Worm (Caenorhabditis elegans) whole organism, L4/young adult: Measurements from ENCODE around the gene hot-1.

Source experiments
- W03F9.2 ChIP-seq: fragments of 150-350 bp; optimal IDR thresholded peaks from 2 replicates; lab custom pipeline; 2014; ENCODE audit warnings: missing biosample characterization, missing genetic modification characterization
- dao-5 ChIP-seq: sonication (generic microtip); optimal IDR thresholded peaks from 2 replicates; lab custom pipeline; 2016; ENCODE audit warnings: missing genotype, missing genetic modification characterization, moderate library complexity, missing compliant biosample characterization
- him-1 ChIP-seq: sonication (generic microtip); optimal IDR thresholded peaks from 2 replicates; lab custom pipeline; 2016; ENCODE audit warnings: missing genotype, missing genetic modification reagents, missing genetic modification characterization, missing compliant biosample characterization

- TF ChIP-seq him-1 (tag; lab: Kevin White, UChicago) = no peak
- no peak for TF ChIP-seq W03F9.2 (tag; lab: Kevin White, UChicago)
- no peak for TF ChIP-seq dao-5
Measured at ce11 chrV:14642016-14642415, 21.1 kb downstream of the hot-1 start.
